Worm (Caenorhabditis elegans) whole organism, L1 larva: ENCODE measurements around the gene nas-11.

ENCODE experiments used
- blmp-1 ChIP-seq: fragments of 150-350 bp; optimal IDR thresholded peaks from 2 replicates; lab custom pipeline; 2014; ENCODE audit warnings: missing biosample characterization, missing genetic modification characterization
- ceh-90 ChIP-seq: sonication (generic microtip); optimal IDR thresholded peaks from 2 replicates; lab custom pipeline; 2016; ENCODE audit warnings: missing genetic modification characterization, missing compliant biosample characterization
- dpl-1 ChIP-seq, 3 experiments: fragments of 150-350 bp in 2 of 3; sonication (generic microtip) in 1 of 3; optimal IDR thresholded peaks; 2 replicates each; lab custom pipeline; 2014 to 2017; ENCODE audit warnings: missing biosample characterization in 3 of 3, missing genetic modification characterization in 3 of 3, missing genetic modification reagents in 3 of 3
- efl-3 ChIP-seq: fragments of 200-800 bp; sonication (Bioruptor generic); optimal IDR thresholded peaks from 2 replicates; lab custom pipeline; 2018; ENCODE audit warnings: mild to moderate bottlenecking, missing genetic modification characterization, missing compliant biosample characterization
- elt-2 ChIP-seq: sonication (generic microtip); optimal IDR thresholded peaks from 2 replicates; lab custom pipeline; 2016; ENCODE audit warnings: missing genetic modification characterization, mild to moderate bottlenecking, inconsistent platforms, missing compliant biosample characterization, missing genetic modification reagents
- fkh-8 ChIP-seq: sonication (generic microtip); optimal IDR thresholded peaks from 2 replicates; lab custom pipeline; 2016; ENCODE audit warnings: mild to moderate bottlenecking, missing genetic modification characterization, missing compliant biosample characterization
- hlh-4 ChIP-seq: sonication (generic microtip); optimal IDR thresholded peaks from 2 replicates; lab custom pipeline; 2016; ENCODE audit warnings: mild to moderate bottlenecking, missing genetic modification characterization, missing compliant biosample characterization
- irx-1 ChIP-seq: sonication (generic microtip); optimal IDR thresholded peaks from 2 replicates; lab custom pipeline; 2016; ENCODE audit warnings: missing genetic modification characterization, missing compliant biosample characterization
- jun-1 ChIP-seq: fragments of 150-350 bp; optimal IDR thresholded peaks from 2 replicates; lab custom pipeline; 2014; ENCODE audit warnings: missing biosample characterization, missing genetic modification reagents, missing genetic modification characterization
- lin-15B ChIP-seq: fragments of 150-350 bp; sonication (generic microtip); optimal IDR thresholded peaks from 3 replicates; lab custom pipeline; 2014; ENCODE audit warnings: missing biosample characterization, missing genetic modification characterization
- mef-2 ChIP-seq: fragments of 150-350 bp; optimal IDR thresholded peaks from 2 replicates; lab custom pipeline; 2014; ENCODE audit warnings: missing biosample characterization, missing genetic modification characterization
- nhr-77 ChIP-seq: fragments of 150-350 bp; optimal IDR thresholded peaks from 2 replicates; lab custom pipeline; 2014; ENCODE audit warnings: missing biosample characterization, missing genetic modification characterization
- snpc-4 ChIP-seq: fragments of 150-350 bp; optimal IDR thresholded peaks from 2 replicates; lab custom pipeline; 2014; ENCODE audit warnings: missing biosample characterization, missing genetic modification characterization
- unc-30 ChIP-seq: sonication (generic microtip); optimal IDR thresholded peaks from 2 replicates; lab custom pipeline; 2017; ENCODE audit warnings: missing biosample characterization, missing genetic modification characterization
- unc-86 ChIP-seq: sonication (generic microtip); optimal IDR thresholded peaks from 2 replicates; lab custom pipeline; 2016; ENCODE audit warnings: missing genetic modification characterization, missing compliant biosample characterization
- unc-98 ChIP-seq: fragments of 200-800 bp; sonication (Bioruptor generic); IDR thresholded peaks from 2 replicates; pipeline ENCODE4 v1.3.6; 2022; ENCODE audit warnings: missing genetic modification characterization, missing compliant biosample characterization

The nas-11 gene

DNA sequence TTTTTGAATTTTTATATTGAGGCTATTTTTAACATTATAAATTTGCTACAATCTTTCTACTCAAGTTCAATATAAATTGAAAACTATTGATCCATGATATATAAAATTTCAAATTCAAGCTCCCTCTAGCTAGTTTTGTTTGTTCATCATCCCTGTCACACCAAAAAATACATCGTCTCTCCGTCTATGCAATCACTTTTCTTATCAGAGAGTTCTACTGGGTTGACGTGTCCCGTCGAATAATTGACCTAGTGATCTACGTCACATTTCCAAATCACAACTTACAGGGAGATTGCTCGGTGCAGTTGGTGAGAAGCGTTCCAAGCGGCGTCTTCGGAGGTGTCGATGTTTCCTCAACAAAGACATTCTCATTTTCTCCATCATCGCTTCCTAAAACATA, 47.8 kb downstream of the nas-11 start:
- TF ChIP-seq fkh-8 = no peak
- no peak for TF ChIP-seq blmp-1
- TF ChIP-seq nhr-77 = no peak
- no peak for TF ChIP-seq jun-1 (tag; lab: Kevin White, UChicago)
- no peak for TF ChIP-seq mef-2 (tag; lab: Kevin White, UChicago)
- no peak for TF ChIP-seq hlh-4 (tag; lab: Kevin White, UChicago)
- no peak for TF ChIP-seq snpc-4 (tag; lab: Kevin White, UChicago)
- no peak for TF ChIP-seq irx-1 (tag; lab: Kevin White, UChicago)
- TF ChIP-seq efl-3 (GFP tag; lab: Kevin White, UChicago) = no peak
- no peak for TF ChIP-seq unc-86 (tag; lab: Kevin White, UChicago)
- TF ChIP-seq unc-30 (tag; lab: Kevin White, UChicago) = no peak
- no peak for TF ChIP-seq ceh-90 (tag; lab: Kevin White, UChicago)
- TF ChIP-seq unc-98 (GFP tag; lab: Robert Waterston, UW) = no peak

DNA sequence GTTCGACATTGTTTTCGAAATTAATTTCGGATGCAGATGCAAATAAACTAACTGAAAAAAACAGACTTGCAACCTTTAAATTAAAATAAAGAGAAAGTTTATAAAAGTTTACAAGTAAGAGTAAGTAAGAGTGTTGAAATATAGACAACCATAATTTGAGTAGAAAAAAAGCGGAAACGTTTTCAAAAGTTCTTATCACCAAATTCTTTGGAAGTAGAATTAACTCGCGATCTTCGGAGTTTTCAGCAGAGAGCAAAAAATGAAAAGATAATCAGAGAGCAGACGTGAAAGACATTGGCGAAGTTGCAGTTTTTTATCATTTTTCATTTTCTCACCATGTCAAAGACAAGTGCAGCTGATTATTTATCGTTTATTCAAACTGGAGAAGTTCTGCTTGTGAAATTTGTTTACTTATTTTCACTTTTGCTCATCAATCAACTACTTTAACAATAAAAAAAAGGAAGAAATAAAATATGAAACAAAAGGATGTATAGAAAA, 48.4 kb downstream of the nas-11 start, which contains the start of gene abts-4:
Gene abts-4, minus strand, starts transcription at position 51 of the 498 bp plus-strand sequence.
- TF ChIP-seq elt-2 (tag; lab: Kevin White, UChicago) (peak; percentile 63), lin-15B (tag; lab: Kevin White, UChicago) (no peak), dpl-1 (GFP tag; optimal IDR thresholded peaks at IDR 0.05; lab: Kevin White, UChicago) (no peak)
